Worm (Caenorhabditis elegans): Measurements from ENCODE around the gene C15C8.6.

DNA sequence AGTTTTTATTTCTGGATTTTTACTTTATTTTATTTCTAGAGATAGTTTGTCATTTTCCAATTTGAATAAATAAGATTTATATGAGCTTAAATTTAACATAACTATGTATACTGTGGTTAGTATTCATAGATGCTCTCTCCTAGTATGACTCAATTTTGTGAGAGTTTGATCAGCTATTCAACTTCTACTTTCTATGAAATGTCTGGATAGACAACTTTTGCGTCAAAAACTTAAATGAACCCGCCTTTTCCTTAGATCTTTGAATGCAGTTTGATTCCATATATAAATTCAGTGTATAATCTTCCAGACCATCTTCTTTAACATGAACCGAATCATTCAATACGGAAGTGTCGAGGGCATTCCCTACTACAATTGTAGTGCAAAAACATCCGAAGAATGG is 17.6 kb upstream of the C15C8.6 start, which contains the start of gene srt-43:
- TF ChIP-seq skn-1 (tag; optimal IDR thresholded peaks at IDR 0.05) (no peak), Y55F3AM.14 (GFP tag; optimal IDR thresholded peaks at IDR 0.05) (no peak), nhr-77 (tag; optimal IDR thresholded peaks at IDR 0.05) (no peak), crh-2 (tag; optimal IDR thresholded peaks at IDR 0.05) (no peak), aly-2 (tag; optimal IDR thresholded peaks at IDR 0.05) (no peak), nhr-12 (tag; optimal IDR thresholded peaks at IDR 0.05) (no peak), snpc-4 (tag; optimal IDR thresholded peaks at IDR 0.05) (no peak), alr-1 (tag; optimal IDR thresholded peaks at IDR 0.05) (no peak), lin-39 (tag; optimal IDR thresholded peaks at IDR 0.05) (no peak), unc-39 (tag; optimal IDR thresholded peaks at IDR 0.05) (no peak), fos-1 (tag; optimal IDR thresholded peaks at IDR 0.05) (no peak), egl-27 (tag; optimal IDR thresholded peaks at IDR 0.05) (no peak), lsy-2 (tag; optimal IDR thresholded peaks at IDR 0.05) (no peak), nhr-129 (tag; optimal IDR thresholded peaks at IDR 0.05) (no peak)

All from whole organism, L2 larva.